Fruit fly (Drosophila melanogaster): ENCODE data around the gene CG45012.

DNA sequence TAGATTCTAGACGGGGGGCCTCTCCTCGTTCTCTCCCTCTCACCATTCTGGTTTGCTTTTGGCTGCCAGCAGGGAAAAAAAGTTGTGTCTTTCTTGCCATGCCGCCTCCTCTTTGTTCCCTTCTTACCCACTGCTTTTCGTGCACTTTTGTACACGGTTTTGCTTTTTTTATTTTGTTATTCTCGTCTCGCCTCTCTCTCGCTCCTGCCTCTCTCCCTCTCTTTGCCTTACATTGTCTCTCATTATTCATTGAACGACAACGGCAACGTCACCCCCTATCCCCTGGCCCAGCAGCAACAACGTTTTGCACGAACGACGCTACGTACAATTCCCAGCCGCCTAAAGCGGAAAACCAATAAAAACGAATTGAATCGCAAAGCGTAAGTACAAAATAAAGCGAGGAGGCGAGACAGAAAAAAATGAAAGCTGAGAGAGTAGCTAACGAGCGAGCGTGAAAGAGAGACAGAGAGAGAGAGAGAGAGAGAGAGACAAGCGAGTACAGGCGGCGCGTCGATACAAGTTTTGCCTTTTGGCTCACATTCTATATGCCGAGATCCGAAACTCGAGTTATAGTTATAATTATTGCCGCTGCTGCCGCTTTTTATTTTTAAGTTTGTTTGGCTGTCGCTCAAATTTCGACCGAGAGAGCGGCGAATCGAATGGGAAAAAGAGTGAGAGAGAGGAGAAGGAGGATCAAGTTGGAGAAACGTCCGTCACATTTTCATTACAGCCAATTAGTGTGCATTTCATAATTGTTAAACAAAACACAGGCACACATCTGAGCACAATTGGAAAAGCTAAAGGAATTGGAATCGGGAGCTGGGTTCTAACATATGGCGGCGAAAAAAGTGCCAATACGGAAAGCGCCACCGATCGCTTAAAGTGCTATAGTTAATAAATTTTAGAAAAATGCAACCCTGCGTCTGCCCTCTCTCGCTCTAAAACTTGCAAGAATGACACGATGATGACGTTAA is 27.4 kb upstream of the CG45012 start:
- TF ChIP-seq CG17385 (GFP tag; optimal IDR thresholded peaks at IDR 0.05), result peak; percentile 35
- TF ChIP-seq Adf1 (GFP tag; IDR thresholded peaks at IDR 0.05), result peak; percentile 81
- TF ChIP-seq CG3847 (GFP tag; IDR thresholded peaks at IDR 0.05), result no peak

Measured in whole organism, embryonic.